Worm (Caenorhabditis elegans): Measurements from ENCODE around the gene pqn-31.

The pqn-31 gene

ce11 chrV:9085845-9086244 lies 23.5 kb upstream of the pqn-31 start:
- TF ChIP-seq unc-62 (GFP tag; optimal IDR thresholded peaks at IDR 0.05 in 1 of 2) (peak in 1 of 2 experiments; percentile 83), unc-62 (tag; optimal IDR thresholded peaks at IDR 0.05) (no peak), aha-1 (tag) (peak; percentile 26), nhr-42 (GFP tag; IDR thresholded peaks at IDR 0.05) (no peak), nhr-111 (GFP tag; optimal IDR thresholded peaks at IDR 0.05) (no peak), fos-1 (tag; optimal IDR thresholded peaks at IDR 0.05) (no peak), lin-13 (GFP tag; optimal IDR thresholded peaks at IDR 0.05) (no peak), mes-2 (tag; optimal IDR thresholded peaks at IDR 0.05; ENCODE audit: poor library complexity, severe bottlenecking) (peak; percentile 30), zfp-2 (tag; optimal IDR thresholded peaks at IDR 0.05) (no peak), jun-1 (tag; optimal IDR thresholded peaks at IDR 0.05) (no peak), nhr-77 (tag; optimal IDR thresholded peaks at IDR 0.05) (no peak), nhr-25 (tag; optimal IDR thresholded peaks at IDR 0.05; ENCODE audit: borderline replicate concordance, insufficient read depth) (no peak), mdl-1 (tag; optimal IDR thresholded peaks at IDR 0.05) (peak; percentile 66 to 71), ceh-62 (tag; optimal IDR thresholded peaks at IDR 0.05) (no peak), pqm-1 (tag; optimal IDR thresholded peaks at IDR 0.05) (no peak), ces-1 (GFP tag; optimal IDR thresholded peaks at IDR 0.05) (no peak), nhr-10 (tag; optimal IDR thresholded peaks at IDR 0.05) (no peak), pha-4 (GFP tag; IDR thresholded peaks at IDR 0.05) (no peak), pha-4 (tag; optimal IDR thresholded peaks at IDR 0.05) (no peak), Y5F2A.4 (GFP tag; optimal IDR thresholded peaks at IDR 0.05) (no peak), ceh-20 (GFP tag; IDR thresholded peaks at IDR 0.05) (no peak), aly-2 (tag; optimal IDR thresholded peaks at IDR 0.05) (no peak), zfp-3 (GFP tag; conservative IDR thresholded peaks at IDR 0.05) (no peak), snpc-4 (tag; optimal IDR thresholded peaks at IDR 0.05) (no peak), ceh-44 (GFP tag; IDR thresholded peaks at IDR 0.05) (no peak), nhr-28 (tag; optimal IDR thresholded peaks at IDR 0.05) (peak; percentile 90), unc-130 (GFP tag; optimal IDR thresholded peaks at IDR 0.05) (no peak), daf-8 (GFP tag; IDR thresholded peaks at IDR 0.05) (no peak), attf-4 (tag; optimal IDR thresholded peaks at IDR 0.05) (no peak), dmd-6 (GFP tag; IDR thresholded peaks at IDR 0.05) (peak; percentile 13; the same call in 1 of the 2 replicates), D1046.2 (GFP tag; IDR thresholded peaks at IDR 0.05) (no peak), dmd-8 (GFP tag; IDR thresholded peaks at IDR 0.05) (no peak), lsy-2 (tag; optimal IDR thresholded peaks at IDR 0.05) (peak in 1 of 2 experiments; percentile 10), dmd-9 (GFP tag; IDR thresholded peaks at IDR 0.05) (no peak), saeg-2 (GFP tag; IDR thresholded peaks at IDR 0.05) (no peak), daf-12 (tag; optimal IDR thresholded peaks at IDR 0.05) (no peak), lin-39 (tag; optimal IDR thresholded peaks at IDR 0.05) (no peak), lin-29 (GFP tag; IDR thresholded peaks at IDR 0.05) (no peak), zip-11 (GFP tag; IDR thresholded peaks at IDR 0.05) (no peak), ztf-11 (tag; optimal IDR thresholded peaks at IDR 0.05) (no peak), nhr-41 (GFP tag; IDR thresholded peaks at IDR 0.05) (no peak), mdt-29 (GFP tag; IDR thresholded peaks at IDR 0.05) (no peak), nhr-6 (tag; optimal IDR thresholded peaks at IDR 0.05) (no peak), ceh-32 (tag; optimal IDR thresholded peaks at IDR 0.05; ENCODE audit: poor library complexity) (no peak), madf-5 (GFP tag; IDR thresholded peaks at IDR 0.05) (no peak), ceh-82 (tag; optimal IDR thresholded peaks at IDR 0.05) (no peak), skn-1 (tag; optimal IDR thresholded peaks at IDR 0.05) (no peak), R02D3.7 (tag; optimal IDR thresholded peaks at IDR 0.05) (no peak), daf-16 (GFP tag; optimal IDR thresholded peaks at IDR 0.05) (no peak), daf-16 (tag; optimal IDR thresholded peaks at IDR 0.05) (peak; percentile 25), vab-7 (GFP tag; IDR thresholded peaks at IDR 0.05) (no peak), cey-2 (tag; optimal IDR thresholded peaks at IDR 0.05; ENCODE audit: borderline replicate concordance, insufficient read depth) (peak; percentile 17), duxl-1 (tag; optimal IDR thresholded peaks at IDR 0.05; ENCODE audit: poor library complexity) (no peak)

Data from whole organism, L4 larva.